Fruit fly (Drosophila melanogaster) whole organism, prepupa: Measurements from ENCODE around the gene Dad1.

Source experiments
- Blimp-1 ChIP-seq: fragments of 200-800 bp; sonication (Bioruptor generic); optimal IDR thresholded peaks from 3 replicates; lab custom pipeline; 2017; ENCODE audit warnings: missing biosample characterization, missing genetic modification characterization, mild to moderate bottlenecking, moderate library complexity, missing genetic modification reagents
- CG10631 ChIP-seq: fragments of 200-800 bp; sonication (Bioruptor generic); optimal IDR thresholded peaks from 2 replicates; lab custom pipeline; 2016; ENCODE audit warnings: missing biosample characterization, missing genetic modification characterization
- CG10669 ChIP-seq: fragments of 200-800 bp; sonication (Bioruptor generic); optimal IDR thresholded peaks from 3 replicates; lab custom pipeline; 2018; ENCODE audit warnings: missing biosample characterization, mild to moderate bottlenecking, missing genetic modification characterization, moderate library complexity
- CG11294 ChIP-seq: fragments of 200-800 bp; sonication (Bioruptor generic); IDR thresholded peaks from 2 replicates; pipeline ENCODE4 v1.3.6; 2022; ENCODE audit warnings: missing biosample characterization, missing genetic modification characterization
- CG11762 ChIP-seq: fragments of 200-800 bp; sonication (Bioruptor generic); optimal IDR thresholded peaks from 3 replicates; lab custom pipeline; 2016; ENCODE audit warnings: missing biosample characterization, missing genetic modification characterization; ENCODE audit not compliant: insufficient read depth
- CG11902 ChIP-seq: fragments of 200-800 bp; sonication (Bioruptor generic); optimal IDR thresholded peaks from 3 replicates; lab custom pipeline; 2016; ENCODE audit warnings: missing biosample characterization, missing genetic modification characterization
- CG16779 ChIP-seq: fragments of 200-800 bp; sonication (Bioruptor generic); optimal IDR thresholded peaks from 3 replicates; lab custom pipeline; 2017; ENCODE audit warnings: missing biosample characterization, mild to moderate bottlenecking, missing genetic modification characterization
- CG32006 ChIP-seq: fragments of 200-800 bp; sonication (Bioruptor generic); optimal IDR thresholded peaks from 3 replicates; lab custom pipeline; 2017; ENCODE audit warnings: missing biosample characterization, mild to moderate bottlenecking, missing genetic modification characterization
- CG34406 ChIP-seq: fragments of 200-800 bp; sonication (Bioruptor generic); optimal IDR thresholded peaks from 3 replicates; lab custom pipeline; 2016; ENCODE audit warnings: missing biosample characterization, missing genetic modification characterization
- CG3919 ChIP-seq: fragments of 200-800 bp; sonication (Bioruptor generic); optimal IDR thresholded peaks from 3 replicates; lab custom pipeline; 2016; ENCODE audit warnings: missing biosample characterization, missing genetic modification characterization
- CG6163 ChIP-seq: fragments of 200-800 bp; sonication (Bioruptor generic); IDR thresholded peaks from 3 replicates; pipeline ENCODE4 v1.3.6; 2022; ENCODE audit warnings: missing biosample characterization, missing genetic modification characterization
- CG6276 ChIP-seq: fragments of 200-800 bp; sonication (Bioruptor generic); optimal IDR thresholded peaks from 2 replicates; lab custom pipeline; 2017; ENCODE audit warnings: missing biosample characterization, mild to moderate bottlenecking, missing genetic modification characterization
- CG6792 ChIP-seq: fragments of 200-800 bp; sonication (Bioruptor generic); optimal IDR thresholded peaks from 3 replicates; lab custom pipeline; 2016; ENCODE audit warnings: missing biosample characterization, missing genetic modification characterization
- CG6808 ChIP-seq: fragments of 200-800 bp; sonication (Bioruptor generic); optimal IDR thresholded peaks from 3 replicates; lab custom pipeline; 2017; ENCODE audit warnings: missing biosample characterization, missing genetic modification characterization, mild to moderate bottlenecking, moderate library complexity, missing genetic modification reagents
- CG8119 ChIP-seq: fragments of 200-800 bp; sonication (Bioruptor generic); IDR thresholded peaks from 3 replicates; pipeline ENCODE4 v1.3.6; 2022; ENCODE audit warnings: missing biosample characterization, missing genetic modification characterization
- CG8319 ChIP-seq: fragments of 200-800 bp; sonication (Bioruptor generic); optimal IDR thresholded peaks from 3 replicates; lab custom pipeline; 2016; ENCODE audit warnings: missing biosample characterization, missing genetic modification characterization
- CG8632 ChIP-seq: fragments of 200-800 bp; sonication (Bioruptor generic); optimal IDR thresholded peaks from 3 replicates; lab custom pipeline; 2016; ENCODE audit warnings: missing biosample characterization, missing genetic modification characterization
- CG9139 ChIP-seq: fragments of 200-800 bp; sonication (Bioruptor generic); optimal IDR thresholded peaks from 3 replicates; lab custom pipeline; 2017; ENCODE audit warnings: missing biosample characterization, mild to moderate bottlenecking, missing genetic modification characterization
- Eip75B ChIP-seq: fragments of 200-800 bp; sonication (Bioruptor generic); optimal IDR thresholded peaks from 3 replicates; lab custom pipeline; 2016; ENCODE audit warnings: missing biosample characterization, missing genetic modification characterization
- Eip78C ChIP-seq: fragments of 200-800 bp; sonication (Bioruptor generic); peaks from one replicate; lab custom pipeline; 2016; ENCODE audit warnings: missing biosample characterization, missing genetic modification characterization
- Eip93F ChIP-seq: fragments of 200-800 bp; sonication (Bioruptor generic); optimal IDR thresholded peaks from 2 replicates; lab custom pipeline; 2016; ENCODE audit warnings: missing biosample characterization, mild to moderate bottlenecking, missing genetic modification characterization
- Ets21C ChIP-seq: fragments of 200-800 bp; sonication (Bioruptor generic); optimal IDR thresholded peaks from 3 replicates; lab custom pipeline; 2016; ENCODE audit warnings: missing biosample characterization, missing genetic modification characterization
- Ets96B ChIP-seq: fragments of 200-800 bp; optimal IDR thresholded peaks from 2 replicates; lab custom pipeline; 2019; ENCODE audit warnings: missing biosample characterization, mild to moderate bottlenecking, missing genetic modification characterization, moderate library complexity
- Gug ChIP-seq: fragments of 200-800 bp; sonication (Bioruptor generic); IDR thresholded peaks from 2 replicates; pipeline ENCODE4 v1.3.6; 2022; ENCODE audit warnings: missing biosample characterization, missing genetic modification characterization
- Hr38 ChIP-seq: sonication (Bioruptor generic); optimal IDR thresholded peaks from 2 replicates; lab custom pipeline; 2016; ENCODE audit warnings: missing biosample characterization, missing genetic modification characterization
- Lpt ChIP-seq: fragments of 200-800 bp; sonication (Bioruptor generic); optimal IDR thresholded peaks from 3 replicates; lab custom pipeline; 2016; ENCODE audit warnings: missing biosample characterization, missing genetic modification characterization
- Met ChIP-seq: fragments of 200-800 bp; sonication (Bioruptor generic); optimal IDR thresholded peaks from 3 replicates; lab custom pipeline; 2016; ENCODE audit warnings: missing biosample characterization, missing genetic modification characterization
- OdsH ChIP-seq: fragments of 200-800 bp; sonication (Bioruptor generic); optimal IDR thresholded peaks from 3 replicates; lab custom pipeline; 2016; ENCODE audit warnings: missing biosample characterization, missing genetic modification characterization
- Sox15 ChIP-seq: fragments of 200-800 bp; sonication (Bioruptor generic); optimal IDR thresholded peaks from 3 replicates; lab custom pipeline; 2016; ENCODE audit warnings: missing biosample characterization, missing genetic modification characterization
- achi ChIP-seq: fragments of 200-800 bp; sonication (Bioruptor generic); optimal IDR thresholded peaks from 3 replicates; lab custom pipeline; 2016; ENCODE audit warnings: missing biosample characterization, missing genetic modification characterization
- acj6 ChIP-seq: fragments of 200-800 bp; sonication (Bioruptor generic); optimal IDR thresholded peaks from 3 replicates; lab custom pipeline; 2016; ENCODE audit warnings: missing biosample characterization, missing genetic modification characterization
- cyc ChIP-seq: fragments of 200-800 bp; sonication (Bioruptor generic); optimal IDR thresholded peaks from 3 replicates; lab custom pipeline; 2016; ENCODE audit warnings: missing biosample characterization, missing genetic modification characterization
- dac ChIP-seq: fragments of 200-800 bp; sonication (Bioruptor generic); optimal IDR thresholded peaks from 2 replicates; lab custom pipeline; 2017; ENCODE audit warnings: missing biosample characterization, mild to moderate bottlenecking, missing genetic modification characterization
- dsx ChIP-seq: fragments of 200-800 bp; optimal IDR thresholded peaks from 3 replicates; lab custom pipeline; 2019; ENCODE audit warnings: missing biosample characterization, mild to moderate bottlenecking, missing genetic modification characterization, moderate library complexity; ENCODE audit not compliant: poor library complexity, severe bottlenecking
- eg ChIP-seq: fragments of 200-800 bp; sonication (Bioruptor generic); IDR thresholded peaks from 3 replicates; pipeline ENCODE4 v1.3.6; 2022; ENCODE audit warnings: missing biosample characterization, missing genetic modification characterization
- esn ChIP-seq: fragments of 200-800 bp; sonication (Bioruptor generic); optimal IDR thresholded peaks from 2 replicates; lab custom pipeline; 2016; ENCODE audit warnings: missing biosample characterization, mild to moderate bottlenecking, missing genetic modification characterization, moderate library complexity
- fd59A ChIP-seq: fragments of 200-800 bp; sonication (Bioruptor generic); optimal IDR thresholded peaks from 2 replicates; lab custom pipeline; 2017; ENCODE audit warnings: missing biosample characterization, mild to moderate bottlenecking, missing genetic modification characterization, missing genetic modification reagents
- fd85E ChIP-seq: fragments of 200-800 bp; sonication (Bioruptor generic); optimal IDR thresholded peaks from 3 replicates; lab custom pipeline; 2016; ENCODE audit warnings: missing biosample characterization, missing genetic modification characterization
- lz ChIP-seq: fragments of 200-800 bp; sonication (Bioruptor generic); optimal IDR thresholded peaks from 3 replicates; lab custom pipeline; 2016; ENCODE audit warnings: missing biosample characterization, missing genetic modification characterization
- pdm3 ChIP-seq: fragments of 200-800 bp; sonication (Bioruptor generic); optimal IDR thresholded peaks from 3 replicates; lab custom pipeline; 2016; ENCODE audit warnings: missing biosample characterization, missing genetic modification characterization
- salr ChIP-seq, 2 experiments: fragments of 200-800 bp; sonication (Bioruptor generic); optimal IDR thresholded peaks; 3 replicates each; lab custom pipeline; 2016 to 2018; ENCODE audit warnings: missing biosample characterization in 2 of 2, missing genetic modification characterization in 2 of 2, mild to moderate bottlenecking in 1 of 2
- spab ChIP-seq: fragments of 200-800 bp; sonication (Bioruptor generic); optimal IDR thresholded peaks from 2 replicates; lab custom pipeline; 2017; ENCODE audit warnings: missing biosample characterization, mild to moderate bottlenecking, missing genetic modification characterization, missing genetic modification reagents
- vri ChIP-seq: fragments of 200-800 bp; sonication (Bioruptor generic); optimal IDR thresholded peaks from 3 replicates; lab custom pipeline; 2016; ENCODE audit warnings: missing biosample characterization, mild to moderate bottlenecking, missing genetic modification characterization

Dad1 gene

dm6 chr2L:8364006-8364956, 19.7 kb downstream of the Dad1 start, which contains the start of the genes RpS13 and CSN8 (continued):
- TF ChIP-seq fd59A (GFP tag; lab: Kevin White, UChicago) (no peak), CG3919 (GFP tag; lab: Kevin White, UChicago) (no peak), achi (peak; percentile 100), lz (peak; percentile 15), esn (GFP tag; lab: Kevin White, UChicago) (peak; percentile 36), CG6163 (GFP tag; lab: Robert Waterston, UW) (no peak), pdm3 (GFP tag; lab: Kevin White, UChicago) (no peak), acj6 (no peak), CG6276 (GFP tag; lab: Kevin White, UChicago) (no peak), CG8119 (GFP tag; lab: Robert Waterston, UW) (0 out of 3 replicates have a peak, but pooled peaks have one; percentile 18), CG11762 (GFP tag; lab: Kevin White, UChicago) (no peak), vri (GFP tag; lab: Kevin White, UChicago) (no peak), CG11902 (GFP tag; lab: Kevin White, UChicago) (no peak), CG8319 (GFP tag; lab: Kevin White, UChicago) (no peak), dsx (GFP tag; lab: Kevin White, UChicago) (no peak), salr (GFP tag; optimal IDR thresholded peaks at IDR 0.05; lab: Kevin White, UChicago) (no peak), CG6808 (GFP tag; lab: Kevin White, UChicago) (no peak), CG10631 (GFP tag; lab: Kevin White, UChicago) (no peak), eg (no peak)

- TF ChIP-seq dac (no peak), achi (no peak), eg (peak; percentile 6; the same call in 2 of the 3 replicates), esn (GFP tag; lab: Kevin White, UChicago) (no peak), Eip93F (no peak), salr (GFP tag; optimal IDR thresholded peaks at IDR 0.05; lab: Kevin White, UChicago) (peak in 1 of 2 experiments; percentile 24)
- TF ChIP-seq, all 60 proteins: peak for 2
Observed at dm6 chr2L:8362955-8363285, 21.0 kb downstream of the Dad1 start.

- TF ChIP-seq CG16779 (tag; lab: Kevin White, UChicago) (peak; percentile 7), Blimp-1 (GFP tag; lab: Kevin White, UChicago) (peak; percentile 46), fd85E (GFP tag; lab: Kevin White, UChicago) (no peak), CG8632 (GFP tag; lab: Kevin White, UChicago) (peak; percentile 7), fd59A (GFP tag; lab: Kevin White, UChicago) (peak; percentile 46), Met (GFP tag; lab: Kevin White, UChicago) (peak; percentile 70), CG6808 (GFP tag; lab: Kevin White, UChicago) (peak; percentile 64), CG32006 (peak; percentile 76), CG11902 (GFP tag; lab: Kevin White, UChicago) (peak; percentile 61), dac (no peak), CG10669 (GFP tag; lab: Kevin White, UChicago) (peak; percentile 58), cyc (GFP tag; lab: Kevin White, UChicago) (peak; percentile 75), spab (GFP tag; lab: Kevin White, UChicago) (peak; percentile 53), Ets96B (no peak), Eip93F (no peak), Lpt (GFP tag; lab: Kevin White, UChicago) (peak; percentile 16), CG10631 (GFP tag; lab: Kevin White, UChicago) (peak; percentile 35), Gug (GFP tag; lab: Robert Waterston, UW) (peak; percentile 55), dsx (GFP tag; lab: Kevin White, UChicago) (peak; percentile 47), Eip78C (peak; percentile 94), CG6792 (peak; percentile 60), CG11294 (peak; percentile 68; the same call in 1 of the 2 replicates), pdm3 (GFP tag; lab: Kevin White, UChicago) (peak; percentile 74), CG34406 (GFP tag; lab: Kevin White, UChicago) (peak; percentile 51), CG9139 (GFP tag; lab: Kevin White, UChicago) (peak; percentile 30), CG11762 (GFP tag; lab: Kevin White, UChicago) (peak; percentile 5), Eip75B (GFP tag; lab: Kevin White, UChicago) (peak; percentile 58), Hr38 (no peak), Sox15 (peak; percentile 52), Ets21C (peak; percentile 62), OdsH (GFP tag; lab: Kevin White, UChicago) (peak; percentile 65)
Observed at dm6 chr2L:8362273-8362954, 21.5 kb downstream of the Dad1 start, which contains the start of gene CG7627. Gene CG7627 (minus strand): TSS chr2L:8362469.
